Fruit fly (Drosophila melanogaster): ENCODE results near the gene HemK2.

DNA sequence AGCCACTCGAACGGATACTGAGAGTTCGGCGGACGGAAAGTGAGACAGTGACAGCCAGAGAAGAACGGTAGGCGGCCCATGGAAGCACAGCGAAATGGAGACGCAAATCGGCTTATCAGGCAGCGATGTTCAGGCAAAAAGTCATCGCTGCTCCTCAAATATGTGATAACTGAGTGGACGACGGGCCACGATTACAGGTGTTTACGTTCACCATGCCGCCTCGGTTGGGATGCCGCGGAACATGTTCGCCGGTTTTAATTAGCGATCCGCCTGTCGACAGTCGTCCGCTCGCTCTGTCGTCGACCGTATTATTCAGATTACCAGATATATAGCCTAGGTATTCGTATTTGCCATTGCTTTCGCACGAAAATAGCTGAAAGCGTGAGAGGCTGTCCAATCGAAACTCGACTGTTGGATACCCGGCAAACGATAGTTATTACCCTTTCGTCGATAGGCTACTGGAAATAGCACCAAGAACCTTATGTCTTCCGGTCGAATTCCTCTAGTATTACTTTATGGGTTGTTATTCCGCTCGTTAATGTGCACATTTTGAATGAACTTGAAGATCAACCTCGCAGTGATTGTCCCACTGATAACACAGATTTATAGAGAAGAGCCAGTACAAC, 8.3 kb downstream of the HemK2 start:
- TF ChIP-seq Smox (GFP tag; optimal IDR thresholded peaks at IDR 0.05): no peak
- TF ChIP-seq CG3919 (GFP tag; optimal IDR thresholded peaks at IDR 0.05): no peak
- TF ChIP-seq CG16779 (tag; optimal IDR thresholded peaks at IDR 0.05): no peak
- peak; percentile 28 for TF ChIP-seq Eip93F (GFP tag; optimal IDR thresholded peaks at IDR 0.05)
- TF ChIP-seq CG11902 (GFP tag; optimal IDR thresholded peaks at IDR 0.05): no peak
- TF ChIP-seq Ets21C (GFP tag; optimal IDR thresholded peaks at IDR 0.05): no peak
- no peak for TF ChIP-seq CG6276 (GFP tag; optimal IDR thresholded peaks at IDR 0.05)

Measured in whole organism, prepupa.